Worm (Caenorhabditis elegans): ENCODE measurements around the gene bath-10.

bath-10 gene

ce11 chrII:3374779-3375178 is at the start of gene bath-10:
bath-10 (plus strand) TSS chrII:3375079.
- TF ChIP-seq ZK546.5 (tag; optimal IDR thresholded peaks at IDR 0.05) (no peak), ztf-4 (tag; optimal IDR thresholded peaks at IDR 0.05) (no peak), nhr-25 (tag; optimal IDR thresholded peaks at IDR 0.05) (no peak), lin-11 (tag; optimal IDR thresholded peaks at IDR 0.05) (no peak)

DNA sequence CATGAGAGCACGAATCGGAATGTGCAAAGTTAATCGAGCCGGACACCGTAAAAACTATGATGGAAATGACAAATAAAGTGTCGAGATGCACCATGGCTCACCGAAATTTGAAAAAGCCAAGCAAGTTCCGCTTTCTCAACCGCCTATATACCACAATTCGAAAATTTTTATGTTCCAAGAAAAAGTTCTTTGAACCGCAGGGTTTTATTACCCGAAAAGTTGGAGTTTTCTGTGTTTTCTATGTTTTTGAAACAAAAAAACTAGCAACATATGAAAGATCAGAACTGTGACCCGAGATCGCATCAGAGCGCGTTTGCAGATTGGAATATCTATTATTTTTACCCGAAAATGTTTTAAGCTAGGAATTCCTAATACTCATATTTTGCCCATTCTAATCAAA is 47.8 kb upstream of the bath-10 start, which contains the start of gene Y46D2A.3:
Gene Y46D2A.3, minus strand, starts transcription at position 101 of the 400 bp plus-strand sequence.
- TF ChIP-seq ZK546.5 (tag; optimal IDR thresholded peaks at IDR 0.05) (no peak), nhr-25 (tag; optimal IDR thresholded peaks at IDR 0.05) (no peak), lin-39 (tag; optimal IDR thresholded peaks at IDR 0.05) (no peak), sma-3 (GFP tag; optimal IDR thresholded peaks at IDR 0.05) (no peak), Y55F3AM.14 (GFP tag; optimal IDR thresholded peaks at IDR 0.05) (no peak), peb-1 (tag; optimal IDR thresholded peaks at IDR 0.05) (no peak), elt-3 (tag; optimal IDR thresholded peaks at IDR 0.05) (no peak), lin-11 (tag; optimal IDR thresholded peaks at IDR 0.05) (no peak), elt-1 (tag; optimal IDR thresholded peaks at IDR 0.05) (no peak), unc-39 (tag; optimal IDR thresholded peaks at IDR 0.05) (no peak), dmd-4 (tag; optimal IDR thresholded peaks at IDR 0.05) (no peak), snpc-4 (tag; optimal IDR thresholded peaks at IDR 0.05) (no peak), mab-5 (tag; optimal IDR thresholded peaks at IDR 0.05) (no peak), nhr-12 (tag; optimal IDR thresholded peaks at IDR 0.05) (no peak), nhr-23 (tag; optimal IDR thresholded peaks at IDR 0.05) (no peak), blmp-1 (tag; optimal IDR thresholded peaks at IDR 0.05; ENCODE audit: insufficient read depth) (no peak), mbf-1 (tag; optimal IDR thresholded peaks at IDR 0.05) (no peak)

- no peak for TF ChIP-seq elt-3 (tag; optimal IDR thresholded peaks at IDR 0.05)
- no peak for TF ChIP-seq Y55F3AM.14 (GFP tag; optimal IDR thresholded peaks at IDR 0.05)
- TF ChIP-seq crh-2 (tag; optimal IDR thresholded peaks at IDR 0.05), result no peak
- no peak for TF ChIP-seq ztf-11 (tag; optimal IDR thresholded peaks at IDR 0.05)
- TF ChIP-seq ztf-1 (GFP tag; conservative IDR thresholded peaks at IDR 0.05), result no peak
- TF ChIP-seq sem-4 (tag; optimal IDR thresholded peaks at IDR 0.05), result no peak
- no peak for TF ChIP-seq nhr-12 (tag; optimal IDR thresholded peaks at IDR 0.05)
- no peak for TF ChIP-seq blmp-1 (tag; optimal IDR thresholded peaks at IDR 0.05; ENCODE audit: insufficient read depth)
- no peak for TF ChIP-seq lin-11 (tag; optimal IDR thresholded peaks at IDR 0.05)
- no peak for TF ChIP-seq ztf-4 (tag; optimal IDR thresholded peaks at IDR 0.05)
- no peak for TF ChIP-seq ceh-82 (tag; optimal IDR thresholded peaks at IDR 0.05)
- TF ChIP-seq nhr-77 (tag; optimal IDR thresholded peaks at IDR 0.05), result no peak
- TF ChIP-seq sma-9 (GFP tag; optimal IDR thresholded peaks at IDR 0.05), result no peak
- TF ChIP-seq sma-9 (tag; optimal IDR thresholded peaks at IDR 0.05), result no peak
- no peak for TF ChIP-seq C34F6.9 (tag; optimal IDR thresholded peaks at IDR 0.05)
- no peak for TF ChIP-seq ceh-16 (tag; optimal IDR thresholded peaks at IDR 0.05)
- TF ChIP-seq F13H6.1 (tag; optimal IDR thresholded peaks at IDR 0.05), result no peak
- TF ChIP-seq aly-2 (tag; optimal IDR thresholded peaks at IDR 0.05), result no peak
- TF ChIP-seq unc-39 (tag; optimal IDR thresholded peaks at IDR 0.05), result no peak
- no peak for TF ChIP-seq nhr-237 (tag; optimal IDR thresholded peaks at IDR 0.05)
- TF ChIP-seq zag-1 (tag; optimal IDR thresholded peaks at IDR 0.05), result no peak
Measured at ce11 chrII:3332039-3332438, 42.8 kb upstream of the bath-10 start, which contains the start of gene irld-27. irld-27 (plus strand) TSS chrII:3332339.

DNA sequence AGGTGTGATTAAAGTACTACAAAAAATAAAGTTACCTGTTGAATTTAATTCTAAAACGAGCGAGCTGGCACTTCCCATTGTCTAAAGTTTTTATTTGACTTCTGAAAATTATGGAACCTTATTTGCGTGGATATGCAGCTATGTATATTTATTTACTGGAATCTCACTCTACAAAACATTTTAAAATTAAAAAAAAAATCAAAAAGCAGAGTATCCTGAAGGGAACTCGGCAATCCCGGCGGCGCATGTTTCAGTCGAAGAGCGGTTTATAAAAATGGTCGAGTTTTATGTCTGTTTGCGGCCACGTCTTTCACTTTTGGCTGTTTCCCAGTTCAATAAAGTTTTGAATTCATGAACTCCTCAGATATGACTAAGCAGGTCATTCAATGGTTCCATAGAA is 37.8 kb upstream of the bath-10 start, which contains the start of gene F14D2.19:
Gene F14D2.19, minus strand, starts transcription at position 101 of the 400 bp plus-strand sequence.
- TF ChIP-seq nhr-25 (tag; optimal IDR thresholded peaks at IDR 0.05) (no peak), aly-2 (tag; optimal IDR thresholded peaks at IDR 0.05) (no peak)

- no peak for TF ChIP-seq ztf-1 (GFP tag; conservative IDR thresholded peaks at IDR 0.05)
- TF ChIP-seq unc-55 (GFP tag; optimal IDR thresholded peaks at IDR 0.05), result no peak
- TF ChIP-seq blmp-1 (tag; optimal IDR thresholded peaks at IDR 0.05; ENCODE audit: insufficient read depth), result no peak
- no peak for TF ChIP-seq lin-39 (tag; optimal IDR thresholded peaks at IDR 0.05)
- TF ChIP-seq alr-1 (tag; optimal IDR thresholded peaks at IDR 0.05), result no peak
- TF ChIP-seq zag-1 (tag; optimal IDR thresholded peaks at IDR 0.05), result no peak
- TF ChIP-seq lin-11 (tag; optimal IDR thresholded peaks at IDR 0.05), result no peak
- TF ChIP-seq nhr-23 (tag; optimal IDR thresholded peaks at IDR 0.05), result no peak
- TF ChIP-seq F13H6.1 (tag; optimal IDR thresholded peaks at IDR 0.05), result no peak
- TF ChIP-seq fos-1 (tag; optimal IDR thresholded peaks at IDR 0.05), result no peak
- no peak for TF ChIP-seq nhr-6 (tag; optimal IDR thresholded peaks at IDR 0.05)
- no peak for TF ChIP-seq lsy-2 (tag; optimal IDR thresholded peaks at IDR 0.05)
- TF ChIP-seq lin-13 (GFP tag; optimal IDR thresholded peaks at IDR 0.05), result no peak
- no peak for TF ChIP-seq sem-4 (tag; optimal IDR thresholded peaks at IDR 0.05)
- TF ChIP-seq nhr-12 (tag; optimal IDR thresholded peaks at IDR 0.05), result no peak
- no peak for TF ChIP-seq unc-39 (tag; optimal IDR thresholded peaks at IDR 0.05)
- no peak for TF ChIP-seq gmeb-1 (tag; optimal IDR thresholded peaks at IDR 0.05)
- TF ChIP-seq nhr-77 (tag; optimal IDR thresholded peaks at IDR 0.05), result no peak
Measured at ce11 chrII:3338556-3338955, 36.3 kb upstream of the bath-10 start, which contains the start of gene F14D2.7. F14D2.7 (minus strand) TSS chrII:3338656.

All from whole organism, L2 larva.